Fruit fly (Drosophila melanogaster): ENCODE results near the gene CG33725.
A peak's percentile ranks its signal among the peaks of the same experiment; 100 is the strongest.

The CG33725 gene

dm6 chr3L:12489952-12490351 lies 7.5 kb downstream of the CG33725 start (continued):
- TF ChIP-seq so (GFP tag; IDR thresholded peaks at IDR 0.05): 0 out of 3 replicates have a peak, but pooled peaks have one; percentile 24
- TF ChIP-seq grn (GFP tag; optimal IDR thresholded peaks at IDR 0.05): peak; percentile 78
- TF ChIP-seq otp (GFP tag; IDR thresholded peaks at IDR 0.05): 0 out of 3 replicates have a peak, but pooled peaks have one; percentile 5
- TF ChIP-seq CG17829 (tag; optimal IDR thresholded peaks at IDR 0.05): no peak
- TF ChIP-seq sim (GFP tag; IDR thresholded peaks at IDR 0.05): 0 out of 2 replicates have a peak, but pooled peaks have one; percentile 23
- no peak for TF ChIP-seq aop (GFP tag; IDR thresholded peaks at IDR 0.05)
- TF ChIP-seq crc (GFP tag; optimal IDR thresholded peaks at IDR 0.05): no peak
- TF ChIP-seq corto (GFP tag; optimal IDR thresholded peaks at IDR 0.05): peak; percentile 12
- TF ChIP-seq cg (GFP tag; optimal IDR thresholded peaks at IDR 0.05): no peak
- 0 out of 2 replicates have a peak, but pooled peaks have one; percentile 15 for TF ChIP-seq ato (GFP tag; IDR thresholded peaks at IDR 0.05; ENCODE audit: partially characterized antibody)
- no peak for TF ChIP-seq CG18599 (GFP tag; optimal IDR thresholded peaks at IDR 0.05)
- TF ChIP-seq hkb (optimal IDR thresholded peaks at IDR 0.05): no peak
- peak; percentile 40; the same call in 1 of the 2 replicates for TF ChIP-seq hkb (GFP tag; IDR thresholded peaks at IDR 0.05)
- no peak for TF ChIP-seq repo (GFP tag; optimal IDR thresholded peaks at IDR 0.05)

DNA sequence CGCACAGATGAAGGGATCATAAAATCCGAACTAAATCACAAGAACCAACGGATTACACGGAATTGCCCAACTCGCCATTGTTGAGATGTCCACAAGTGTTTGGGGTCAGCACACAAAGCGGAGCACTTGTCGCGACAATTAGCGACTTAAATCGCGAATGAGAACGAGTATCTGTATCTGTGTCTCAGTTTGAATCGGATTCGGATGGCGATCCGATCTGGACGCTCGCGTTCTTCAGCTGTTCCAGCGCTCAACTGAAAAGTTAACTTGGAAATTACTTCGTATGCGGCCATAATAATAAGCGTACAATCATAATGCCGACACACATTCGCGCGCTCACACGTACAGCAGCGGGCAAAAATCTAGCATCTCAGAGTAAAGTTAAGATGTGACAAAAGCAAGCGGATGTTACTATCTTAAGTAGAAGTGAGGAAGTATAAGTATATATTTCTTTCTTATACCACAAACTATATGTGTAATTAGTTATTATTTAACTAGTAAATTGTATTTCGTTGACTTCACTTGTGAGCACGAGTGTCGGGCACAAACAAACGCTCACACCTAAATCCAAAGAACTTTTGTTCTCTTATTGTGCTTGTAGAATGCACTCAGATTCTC lies 8.1 kb downstream of the CG33725 start, which contains the start of gene CG10660:
Gene CG10660 (minus strand): TSS at position 259 of the 618 bp plus-strand sequence.
- TF ChIP-seq Antp (GFP tag; optimal IDR thresholded peaks at IDR 0.05): peak; percentile 56
- TF ChIP-seq Adf1 (GFP tag; IDR thresholded peaks at IDR 0.05): peak; percentile 59
- TF ChIP-seq Hr3 (GFP tag; optimal IDR thresholded peaks at IDR 0.05): peak; percentile 87
- TF ChIP-seq Eip74EF (GFP tag; optimal IDR thresholded peaks at IDR 0.05): peak in 1 of 2 experiments; percentile 87
- peak; percentile 76 for TF ChIP-seq Oaz (GFP tag; IDR thresholded peaks at IDR 0.05)
- TF ChIP-seq CG12942 (GFP tag; optimal IDR thresholded peaks at IDR 0.05): peak; percentile 66
- no peak for TF ChIP-seq CG9876 (GFP tag; optimal IDR thresholded peaks at IDR 0.05)
- peak; percentile 34 for TF ChIP-seq CG7928 (GFP tag; optimal IDR thresholded peaks at IDR 0.05)
- TF ChIP-seq CG4730 (GFP tag; IDR thresholded peaks at IDR 0.05): peak; percentile 67; the same call in 1 of the 2 replicates
- peak; percentile 91 for TF ChIP-seq chm (GFP tag; IDR thresholded peaks at IDR 0.05)
- no peak for TF ChIP-seq CG6272 (GFP tag; IDR thresholded peaks at IDR 0.05)
- no peak for TF ChIP-seq abd-A (tag; optimal IDR thresholded peaks at IDR 0.05)
- peak; percentile 95 for TF ChIP-seq ATbp (GFP tag; optimal IDR thresholded peaks at IDR 0.05)
- TF ChIP-seq Sry-δ (GFP tag; optimal IDR thresholded peaks at IDR 0.05): peak; percentile 8
- TF ChIP-seq Atf6 (GFP tag; IDR thresholded peaks at IDR 0.05): peak; percentile 86
- TF ChIP-seq CG4282 (GFP tag; optimal IDR thresholded peaks at IDR 0.05): no peak
- TF ChIP-seq D19A (tag; optimal IDR thresholded peaks at IDR 0.05): peak; percentile 87
- TF ChIP-seq ERR (GFP tag; optimal IDR thresholded peaks at IDR 0.05): peak; percentile 10
- peak; percentile 81 for TF ChIP-seq NfI (GFP tag; optimal IDR thresholded peaks at IDR 0.05)
- TF ChIP-seq CG7357 (GFP tag; IDR thresholded peaks at IDR 0.05): peak; percentile 73
- TF ChIP-seq CG13296 (GFP tag; optimal IDR thresholded peaks at IDR 0.05): peak; percentile 52
- peak; percentile 93 for TF ChIP-seq Oli (tag; optimal IDR thresholded peaks at IDR 0.05)
- peak; percentile 81 for TF ChIP-seq Fer3 (tag; optimal IDR thresholded peaks at IDR 0.05)
- peak; percentile 93 for TF ChIP-seq CG11504 (tag; optimal IDR thresholded peaks at IDR 0.05)
- peak; percentile 56 for TF ChIP-seq dm (GFP tag; optimal IDR thresholded peaks at IDR 0.05)
- peak; percentile 83 for TF ChIP-seq Hsf (GFP tag; optimal IDR thresholded peaks at IDR 0.05)
- no peak for TF ChIP-seq insv (GFP tag; optimal IDR thresholded peaks at IDR 0.05)
- TF ChIP-seq Ets97D (GFP tag; optimal IDR thresholded peaks at IDR 0.05): peak; percentile 39
- TF ChIP-seq CG12104 (GFP tag; optimal IDR thresholded peaks at IDR 0.05): peak; percentile 66
- TF ChIP-seq psq (GFP tag; optimal IDR thresholded peaks at IDR 0.05): peak; percentile 65
- peak; percentile 55 for TF ChIP-seq maf-S (GFP tag; optimal IDR thresholded peaks at IDR 0.05)
- TF ChIP-seq sens-2 (GFP tag; IDR thresholded peaks at IDR 0.05): peak; percentile 68
- TF ChIP-seq aop (GFP tag; IDR thresholded peaks at IDR 0.05): 0 out of 2 replicates have a peak, but pooled peaks have one; percentile 39
- peak; percentile 67 for TF ChIP-seq sug (tag; optimal IDR thresholded peaks at IDR 0.05)
- peak; percentile 95 for TF ChIP-seq Med (GFP tag)
- TF ChIP-seq CG2116 (GFP tag; optimal IDR thresholded peaks at IDR 0.05): peak; percentile 54
- TF ChIP-seq cad (GFP tag; optimal IDR thresholded peaks at IDR 0.05): no peak
